Worm (Caenorhabditis elegans) whole organism, young adult: ENCODE measurements around the gene T05C12.1.
A peak's percentile ranks its signal among the peaks of the same experiment; 100 is the strongest.

Experiments
- D2030.7 ChIP-seq: fragments of 200-800 bp; sonication (Bioruptor generic); IDR thresholded peaks from 2 replicates; pipeline ENCODE4 v1.3.6; 2022; ENCODE audit warnings: missing genetic modification reagents, missing genetic modification characterization, missing compliant biosample characterization
- F22D6.2 ChIP-seq: sonication (generic microtip); optimal IDR thresholded peaks from 2 replicates; lab custom pipeline; 2016; ENCODE audit warnings: mild to moderate bottlenecking, missing genetic modification characterization, missing compliant biosample characterization
- F23B12.7 ChIP-seq: sonication (generic microtip); optimal IDR thresholded peaks from 2 replicates; lab custom pipeline; 2017; ENCODE audit warnings: missing genetic modification characterization, mild to moderate bottlenecking, missing compliant biosample characterization, antibody characterized with exemption, moderate library complexity; ENCODE audit not compliant: insufficient read depth
- F33H1.4 ChIP-seq: fragments of 200-800 bp; sonication (Bioruptor generic); IDR thresholded peaks from 2 replicates; pipeline ENCODE4 v1.3.6; 2022; ENCODE audit warnings: missing genetic modification reagents, missing genetic modification characterization, missing compliant biosample characterization
- F39B2.1 ChIP-seq: fragments of 200-800 bp; sonication (Bioruptor generic); IDR thresholded peaks from 2 replicates; pipeline ENCODE4 v1.3.6; 2022; ENCODE audit warnings: missing genetic modification reagents, missing genetic modification characterization, missing compliant biosample characterization
- F52B5.7 ChIP-seq: sonication (generic microtip); optimal IDR thresholded peaks from 2 replicates; lab custom pipeline; 2016; ENCODE audit warnings: mild to moderate bottlenecking, missing genetic modification characterization, missing compliant biosample characterization
- F55B11.4 ChIP-seq: sonication (generic microtip); optimal IDR thresholded peaks from 2 replicates; lab custom pipeline; 2016; ENCODE audit warnings: missing compliant biosample characterization, missing genetic modification characterization, borderline replicate concordance; ENCODE audit not compliant: insufficient read depth
- K11D2.4 ChIP-seq: fragments of 200-800 bp; sonication (Bioruptor generic); IDR thresholded peaks from 2 replicates; pipeline ENCODE4 v1.3.6; 2022; ENCODE audit warnings: missing genetic modification reagents, missing genetic modification characterization, missing compliant biosample characterization
- T07F8.4 ChIP-seq: sonication (generic microtip); optimal IDR thresholded peaks from 2 replicates; lab custom pipeline; 2016; ENCODE audit warnings: mild to moderate bottlenecking, missing genetic modification characterization, moderate library complexity, missing compliant biosample characterization
- Y53G8AR.9 ChIP-seq: fragments of 200-800 bp; sonication (Bioruptor generic); conservative IDR thresholded peaks from 2 replicates; pipeline ENCODE4 v1.3.6; 2022; ENCODE audit warnings: missing genetic modification reagents, missing genetic modification characterization, missing compliant biosample characterization
- akir-1 ChIP-seq: fragments of 200-800 bp; sonication (Bioruptor generic); optimal IDR thresholded peaks from 2 replicates; lab custom pipeline; 2018; ENCODE audit warnings: mild to moderate bottlenecking, missing genetic modification characterization, moderate library complexity, missing compliant biosample characterization
- athp-1 ChIP-seq: sonication (generic microtip); optimal IDR thresholded peaks from 2 replicates; lab custom pipeline; 2017; ENCODE audit warnings: mild to moderate bottlenecking, missing genetic modification characterization, missing compliant biosample characterization
- attf-3 ChIP-seq: fragments of 200-800 bp; sonication (Bioruptor generic); conservative IDR thresholded peaks from 2 replicates; pipeline ENCODE4 v1.3.6; 2022; ENCODE audit warnings: missing genetic modification reagents, missing genetic modification characterization, missing compliant biosample characterization
- attf-6 ChIP-seq: fragments of 200-800 bp; sonication (Bioruptor generic); IDR thresholded peaks from 2 replicates; pipeline ENCODE4 v1.3.6; 2022; ENCODE audit warnings: missing genetic modification reagents, missing genetic modification characterization, missing compliant biosample characterization
- bed-2 ChIP-seq: fragments of 200-800 bp; sonication (Bioruptor generic); IDR thresholded peaks from 2 replicates; pipeline ENCODE4 v1.3.6; 2022; ENCODE audit warnings: missing genetic modification reagents, missing genetic modification characterization, missing compliant biosample characterization
- cebp-1 ChIP-seq, 2 experiments: fragments of 200-800 bp in 1 of 2; sonication (Bioruptor generic) in 1 of 2; sonication (generic microtip) in 1 of 2; IDR thresholded peaks in 1 of 2; optimal IDR thresholded peaks in 1 of 2; 2 replicates each; pipeline versions ENCODE4 v1.3.6 to Lab custom; 2017 to 2022; ENCODE audit warnings: missing compliant biosample characterization in 2 of 2, missing genetic modification characterization in 2 of 2, mild to moderate bottlenecking in 1 of 2, missing genetic modification reagents in 1 of 2, moderate library complexity in 1 of 2
- ceh-58 ChIP-seq: fragments of 200-800 bp; sonication (Bioruptor generic); IDR thresholded peaks from 2 replicates; pipeline ENCODE4 v1.3.6; 2022; ENCODE audit warnings: missing genetic modification characterization, missing compliant biosample characterization
- ceh-91 ChIP-seq: fragments of 200-800 bp; sonication (Bioruptor generic); IDR thresholded peaks from 2 replicates; pipeline ENCODE4 v1.3.6; 2022; ENCODE audit warnings: missing genetic modification reagents, missing genetic modification characterization, missing compliant biosample characterization
- dpff-1 ChIP-seq: sonication (generic microtip); optimal IDR thresholded peaks from 2 replicates; lab custom pipeline; 2017; ENCODE audit warnings: mild to moderate bottlenecking, missing genetic modification characterization, missing compliant biosample characterization
- egrh-3 ChIP-seq: fragments of 200-800 bp; sonication (Bioruptor generic); IDR thresholded peaks from 2 replicates; pipeline ENCODE4 v1.3.6; 2022; ENCODE audit warnings: missing genetic modification reagents, missing genetic modification characterization, missing compliant biosample characterization
- ets-4 ChIP-seq: fragments of 200-800 bp; sonication (Bioruptor generic); optimal IDR thresholded peaks from 2 replicates; lab custom pipeline; 2018; ENCODE audit warnings: mild to moderate bottlenecking, missing genetic modification characterization, missing compliant biosample characterization
- hmg-20 ChIP-seq: fragments of 200-800 bp; sonication (Bioruptor generic); IDR thresholded peaks from 2 replicates; pipeline ENCODE4 v1.3.6; 2022; ENCODE audit warnings: missing genetic modification reagents, missing genetic modification characterization, missing compliant biosample characterization
- hrde-1 ChIP-seq: sonication (generic microtip); optimal IDR thresholded peaks from 2 replicates; lab custom pipeline; 2016; ENCODE audit warnings: missing genetic modification characterization, mild to moderate bottlenecking, missing compliant biosample characterization, moderate library complexity, missing genotype, missing genetic modification reagents, borderline replicate concordance
- lag-1 ChIP-seq: fragments of 200-800 bp; sonication (Bioruptor generic); IDR thresholded peaks from 2 replicates; pipeline ENCODE4 v1.3.6; 2022; ENCODE audit warnings: missing genetic modification reagents, missing genetic modification characterization, missing compliant biosample characterization
- lin-35 ChIP-seq, 3 experiments: fragments of 150-350 bp in 2 of 3; sonication (generic microtip) in 1 of 3; optimal IDR thresholded peaks; 2 replicates each; lab custom pipeline; 2014 to 2018; ENCODE audit warnings: missing biosample characterization in 3 of 3, missing genetic modification characterization in 3 of 3, missing genetic modification reagents in 3 of 3
- lin-54 ChIP-seq: fragments of 200-800 bp; sonication (Bioruptor generic); optimal IDR thresholded peaks from 2 replicates; lab custom pipeline; 2018; ENCODE audit warnings: mild to moderate bottlenecking, missing genetic modification characterization, missing compliant biosample characterization
- lsl-1 ChIP-seq: fragments of 200-800 bp; sonication (Bioruptor generic); optimal IDR thresholded peaks from 2 replicates; lab custom pipeline; 2018; ENCODE audit warnings: mild to moderate bottlenecking, missing genetic modification characterization, moderate library complexity, missing compliant biosample characterization
- mcd-1 ChIP-seq: fragments of 200-800 bp; sonication (Bioruptor generic); IDR thresholded peaks from 2 replicates; pipeline ENCODE4 v1.3.6; 2022; ENCODE audit warnings: missing genetic modification reagents, missing genetic modification characterization, missing compliant biosample characterization
- mes-4 ChIP-seq: sonication (generic microtip); optimal IDR thresholded peaks from 2 replicates; lab custom pipeline; 2016; ENCODE audit warnings: missing genotype, missing genetic modification characterization, missing compliant biosample characterization
- mxl-1 ChIP-seq: sonication (generic microtip); optimal IDR thresholded peaks from 2 replicates; lab custom pipeline; 2016; ENCODE audit warnings: missing genetic modification characterization, missing compliant biosample characterization
- nhr-120 ChIP-seq: fragments of 200-800 bp; sonication (Bioruptor generic); IDR thresholded peaks from 2 replicates; pipeline ENCODE4 v1.3.6; 2022; ENCODE audit warnings: missing genetic modification characterization, missing compliant biosample characterization
- nhr-80 ChIP-seq: sonication (generic microtip); optimal IDR thresholded peaks from 2 replicates; lab custom pipeline; 2016; ENCODE audit warnings: missing genetic modification characterization, missing compliant biosample characterization
- nhr-90 ChIP-seq: sonication (generic microtip); optimal IDR thresholded peaks from 2 replicates; lab custom pipeline; 2016; ENCODE audit warnings: missing genotype, mild to moderate bottlenecking, missing genetic modification characterization, missing compliant biosample characterization
- pbrm-1 ChIP-seq: fragments of 200-800 bp; sonication (Bioruptor generic); IDR thresholded peaks from 2 replicates; pipeline ENCODE4 v1.3.6; 2022; ENCODE audit warnings: missing genetic modification reagents, missing genetic modification characterization, missing compliant biosample characterization
- rcor-1 ChIP-seq: fragments of 200-800 bp; sonication (Bioruptor generic); IDR thresholded peaks from 2 replicates; pipeline ENCODE4 v1.3.6; 2022; ENCODE audit warnings: missing genetic modification reagents, missing genetic modification characterization, missing compliant biosample characterization
- rec-8 ChIP-seq, 2 experiments: sonication (generic microtip); optimal IDR thresholded peaks; 2 replicates each; lab custom pipeline; 2016; ENCODE audit warnings: mild to moderate bottlenecking in 2 of 2, missing genetic modification characterization in 2 of 2, missing genetic modification reagents in 2 of 2, missing genotype in 2 of 2, missing biosample characterization in 1 of 2, missing compliant biosample characterization in 1 of 2, moderate library complexity in 1 of 2
- rpc-1 ChIP-seq, 2 experiments: fragments of 150-350 bp in 1 of 2; sonication (generic microtip) in 1 of 2; optimal IDR thresholded peaks; 2 replicates each; lab custom pipeline; 2014 to 2018; ENCODE audit warnings: missing biosample characterization in 1 of 2, missing genetic modification characterization in 1 of 2, missing genetic modification reagents in 1 of 2, missing genotype in 1 of 2
- snpc-4 ChIP-seq, 5 experiments: fragments of 150-350 bp in 1 of 5; sonication (generic microtip) in 4 of 5; optimal IDR thresholded peaks; 2 replicates each; lab custom pipeline; 2014 to 2018; ENCODE audit warnings: missing genetic modification characterization in 5 of 5, missing biosample characterization in 3 of 5, antibody characterized with exemption in 2 of 5, mild to moderate bottlenecking in 2 of 5, missing compliant biosample characterization in 2 of 5, missing genotype in 2 of 5, moderate library complexity in 2 of 5, missing genetic modification reagents in 1 of 5
- tbp1 ChIP-seq: fragments of 200-800 bp; sonication (Bioruptor generic); optimal IDR thresholded peaks from 2 replicates; lab custom pipeline; 2018; ENCODE audit warnings: mild to moderate bottlenecking, missing genetic modification characterization, missing compliant biosample characterization
- tlf-1 ChIP-seq: fragments of 200-800 bp; sonication (Bioruptor generic); optimal IDR thresholded peaks from 2 replicates; lab custom pipeline; 2018; ENCODE audit warnings: mild to moderate bottlenecking, missing genetic modification characterization, missing compliant biosample characterization
- ztf-25 ChIP-seq: fragments of 200-800 bp; sonication (Bioruptor generic); IDR thresholded peaks from 2 replicates; pipeline ENCODE4 v1.3.6; 2022; ENCODE audit warnings: missing genetic modification reagents, missing genetic modification characterization, missing compliant biosample characterization
- ztf-28 ChIP-seq: fragments of 200-800 bp; sonication (Bioruptor generic); IDR thresholded peaks from 2 replicates; pipeline ENCODE4 v1.3.6; 2022; ENCODE audit warnings: missing genetic modification reagents, missing genetic modification characterization, missing compliant biosample characterization

The T05C12.1 gene

DNA sequence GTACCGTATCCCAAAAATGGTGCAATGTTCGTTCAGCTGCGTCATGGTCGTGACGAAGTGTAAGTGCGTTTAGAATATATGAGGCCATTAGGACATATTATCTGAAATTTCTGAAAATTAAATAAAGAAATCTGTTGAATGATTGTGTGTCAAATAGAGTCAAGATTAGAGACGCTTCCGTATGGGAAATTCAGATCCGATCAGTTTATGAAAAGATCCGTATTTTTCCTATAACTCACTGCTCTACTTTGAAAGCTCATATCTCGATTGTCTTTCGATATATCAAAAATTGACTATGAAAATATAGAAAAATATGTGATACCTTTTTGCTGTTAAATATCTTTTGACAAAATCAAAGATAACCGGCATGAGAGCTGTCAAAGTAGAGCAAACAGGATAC, 6.8 kb downstream of the T05C12.1 start, which contains the start of gene T05C12.4:
Gene T05C12.4 (minus strand): TSS at position 101 of the 400 bp plus-strand sequence.
- TF ChIP-seq ceh-91 (GFP tag; lab: Robert Waterston, UW) (no peak), ets-4 (GFP tag; lab: Kevin White, UChicago) (no peak), cebp-1 (GFP tag; IDR thresholded peaks at IDR 0.05; lab: Robert Waterston, UW) (no peak), cebp-1 (tag; optimal IDR thresholded peaks at IDR 0.05; lab: Kevin White, UChicago) (no peak), lin-54 (GFP tag; lab: Kevin White, UChicago) (no peak), bed-2 (GFP tag; lab: Robert Waterston, UW) (no peak), D2030.7 (GFP tag; lab: Robert Waterston, UW) (no peak), lin-35 (GFP tag; optimal IDR thresholded peaks at IDR 0.05; lab: Kevin White, UChicago) (no peak), rec-8 (tag; optimal IDR thresholded peaks at IDR 0.05; lab: Kevin White, UChicago) (no peak), ztf-25 (GFP tag; lab: Robert Waterston, UW) (no peak), F22D6.2 (tag; lab: Kevin White, UChicago) (no peak), rcor-1 (no peak), mes-4 (no peak), lag-1 (GFP tag; lab: Robert Waterston, UW) (no peak), attf-3 (no peak), dpff-1 (tag; lab: Kevin White, UChicago) (no peak), rpc-1 (optimal IDR thresholded peaks at IDR 0.05; lab: Kevin White, UChicago) (no peak), rpc-1 (tag; optimal IDR thresholded peaks at IDR 0.05; lab: Kevin White, UChicago) (no peak)

DNA sequence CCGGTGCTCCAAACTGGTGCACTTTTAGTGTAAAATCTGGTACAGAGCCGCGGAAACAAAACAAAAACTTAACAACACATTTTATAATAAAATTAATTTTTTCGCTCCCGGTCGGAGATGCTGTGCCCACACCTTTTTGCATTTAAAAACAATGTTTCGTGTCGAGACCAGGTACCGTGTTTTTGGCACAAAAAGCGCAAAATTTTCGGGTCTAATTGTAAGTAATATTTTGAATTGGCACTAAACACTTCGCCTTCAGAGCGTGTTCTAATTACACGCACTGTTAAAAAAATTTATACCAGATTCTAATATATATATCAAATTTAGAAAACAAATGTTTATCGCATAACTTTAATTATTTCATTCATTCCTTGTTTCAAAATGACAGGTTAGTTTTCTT, 8.0 kb downstream of the T05C12.1 start, which contains the start of gene dylt-3:
Gene dylt-3 (plus strand): TSS at position 301 of the 400 bp plus-strand sequence.
- no peak for TF ChIP-seq T07F8.4 (tag; lab: Kevin White, UChicago)
- TF ChIP-seq hmg-20, result no peak
- TF ChIP-seq K11D2.4, result no peak
- no peak for TF ChIP-seq hrde-1
- TF ChIP-seq, all 124 proteins: peak for 0

DNA sequence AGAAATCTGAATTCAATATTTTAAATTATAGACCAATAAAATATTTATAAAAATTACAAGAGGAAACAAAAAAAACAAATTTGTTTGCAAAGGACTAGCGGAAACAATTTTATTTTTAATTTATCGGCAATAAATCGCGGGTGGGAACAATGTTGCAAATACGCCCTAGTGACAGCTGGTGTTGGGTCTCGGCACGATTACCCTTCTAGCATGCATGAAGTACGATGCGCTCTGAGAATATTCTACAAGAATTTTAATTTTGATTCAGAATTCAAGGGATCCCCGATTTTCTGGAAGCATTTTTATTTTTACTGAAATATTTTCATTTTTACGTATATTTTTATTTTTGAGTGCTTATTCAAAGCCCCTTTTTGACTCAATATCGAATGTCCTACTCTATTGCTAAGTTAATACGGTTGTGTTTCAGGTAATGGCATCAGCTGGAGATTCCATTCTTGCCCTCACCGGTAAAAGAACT, 11.6 kb downstream of the T05C12.1 start, which contains the start of the genes mig-5 and cct-1:
Gene mig-5 (minus strand): TSS at position 8 of the 478 bp plus-strand sequence.
Gene cct-1 (plus strand): TSS at position 428 of the 478 bp plus-strand sequence.
- TF ChIP-seq F33H1.4 (peak; percentile 100), lin-35 (GFP tag; optimal IDR thresholded peaks at IDR 0.05; lab: Kevin White, UChicago) (peak in 2 of 3 experiments; percentile 77 to 92), lin-54 (GFP tag; lab: Kevin White, UChicago) (peak; percentile 90), mxl-1 (tag; lab: Kevin White, UChicago) (no peak), egrh-3 (GFP tag; lab: Robert Waterston, UW) (no peak), snpc-4 (GFP tag; optimal IDR thresholded peaks at IDR 0.05; lab: Kevin White, UChicago) (peak; percentile 57), snpc-4 (tag; optimal IDR thresholded peaks at IDR 0.05; lab: Kevin White, UChicago) (peak; percentile 75 to 83 (median 76)), tlf-1 (GFP tag; lab: Kevin White, UChicago) (peak; percentile 84), F55B11.4 (tag; lab: Kevin White, UChicago) (no peak), F23B12.7 (peak; percentile 83), dpff-1 (tag; lab: Kevin White, UChicago) (no peak), nhr-120 (GFP tag; lab: Robert Waterston, UW) (no peak), rpc-1 (optimal IDR thresholded peaks at IDR 0.05; lab: Kevin White, UChicago) (peak; percentile 41), rpc-1 (tag; optimal IDR thresholded peaks at IDR 0.05; lab: Kevin White, UChicago) (no peak), attf-6 (GFP tag; lab: Robert Waterston, UW) (0 out of 2 replicates have a peak, but pooled peaks have one; percentile 33), ceh-58 (no peak), F39B2.1 (no peak), pbrm-1 (GFP tag; lab: Robert Waterston, UW) (peak; percentile 94), nhr-80 (tag; lab: Kevin White, UChicago) (peak; percentile 62), lsl-1 (GFP tag; lab: Kevin White, UChicago) (peak; percentile 79), Y53G8AR.9 (GFP tag; lab: Robert Waterston, UW) (peak; percentile 77; the same call in 1 of the 2 replicates), tbp1 (GFP tag; lab: Kevin White, UChicago) (peak; percentile 72), hrde-1 (peak; percentile 17), mcd-1 (peak; percentile 99), ztf-28 (GFP tag; lab: Robert Waterston, UW) (0 out of 2 replicates have a peak, but pooled peaks have one; percentile 18), akir-1 (no peak), athp-1 (tag; lab: Kevin White, UChicago) (peak; percentile 81), nhr-90 (tag; lab: Kevin White, UChicago) (no peak), F52B5.7 (tag; lab: Kevin White, UChicago) (no peak)
